Worm (Caenorhabditis elegans) whole organism, midembryonic: ENCODE measurements around the gene fbxb-6.

Experiments used
- T22C8.4 ChIP-seq: fragments of 200-800 bp; sonication (Bioruptor generic); IDR thresholded peaks from 2 replicates; pipeline ENCODE4 v1.3.6; 2022; ENCODE audit warnings: missing genetic modification characterization, missing compliant biosample characterization
- cog-1 ChIP-seq: sonication (generic microtip); optimal IDR thresholded peaks from 2 replicates; lab custom pipeline; 2016; ENCODE audit warnings: missing genetic modification characterization, missing compliant biosample characterization
- flt-1 ChIP-seq: fragments of 200-800 bp; sonication (Bioruptor generic); IDR thresholded peaks from 2 replicates; pipeline ENCODE4 v1.3.6; 2022; ENCODE audit warnings: missing genetic modification characterization, missing compliant biosample characterization
- klf-2 ChIP-seq: fragments of 200-800 bp; sonication (Bioruptor generic); conservative IDR thresholded peaks from 2 replicates; pipeline ENCODE4 v1.3.6; 2022; ENCODE audit warnings: missing genetic modification reagents, missing genetic modification characterization, missing compliant biosample characterization
- med-1 ChIP-seq: sonication (generic microtip); optimal IDR thresholded peaks from 2 replicates; lab custom pipeline; 2017; ENCODE audit warnings: missing genetic modification characterization, mild to moderate bottlenecking, missing compliant biosample characterization, antibody characterized with exemption, missing genetic modification reagents; ENCODE audit not compliant: insufficient read depth
- ref-1 ChIP-seq: fragments of 200-800 bp; sonication (Bioruptor generic); conservative IDR thresholded peaks from 2 replicates; pipeline ENCODE4 v1.3.6; 2022; ENCODE audit warnings: missing genetic modification reagents, missing genetic modification characterization, missing compliant biosample characterization
- tab-1 ChIP-seq: fragments of 200-800 bp; sonication (Bioruptor generic); IDR thresholded peaks from 2 replicates; pipeline ENCODE4 v1.3.6; 2022; ENCODE audit warnings: missing genetic modification characterization, missing compliant biosample characterization
- ztf-23 ChIP-seq: fragments of 200-800 bp; sonication (Bioruptor generic); IDR thresholded peaks from 2 replicates; pipeline ENCODE4 v1.3.6; 2022; ENCODE audit warnings: missing genetic modification reagents, missing genetic modification characterization, missing compliant biosample characterization
- ztf-29 ChIP-seq: fragments of 200-800 bp; sonication (Bioruptor generic); IDR thresholded peaks from 2 replicates; pipeline ENCODE4 v1.3.6; 2022; ENCODE audit warnings: missing genetic modification reagents, missing genetic modification characterization, missing compliant biosample characterization

DNA sequence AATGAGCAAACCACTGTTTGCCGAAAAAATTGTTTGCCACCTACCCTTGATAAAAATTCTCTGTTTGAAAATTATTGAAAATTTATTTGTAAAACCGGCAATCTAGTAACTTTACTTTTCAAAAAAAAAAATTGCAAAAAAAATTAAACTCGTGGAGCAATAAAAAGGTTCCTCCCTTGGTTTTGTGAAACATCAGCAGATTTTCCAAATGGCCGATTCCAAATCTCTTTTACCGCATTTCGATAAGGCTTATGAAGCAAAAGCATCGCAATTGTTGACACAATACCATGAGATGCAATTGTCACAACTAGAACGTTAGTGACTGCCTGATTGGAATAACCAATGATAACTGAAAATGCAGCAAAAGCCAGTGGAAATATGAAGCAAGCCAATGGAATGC, 49.9 kb downstream of the fbxb-6 start:
- TF ChIP-seq ztf-29 (no peak), tab-1 (GFP tag; lab: Robert Waterston, UW) (no peak), ztf-23 (GFP tag; lab: Robert Waterston, UW) (no peak), ref-1 (GFP tag; lab: Robert Waterston, UW) (no peak), flt-1 (GFP tag; lab: Robert Waterston, UW) (no peak), med-1 (no peak), cog-1 (no peak), klf-2 (GFP tag; lab: Robert Waterston, UW) (no peak), T22C8.4 (GFP tag; lab: Robert Waterston, UW) (no peak)
